Fruit fly (Drosophila melanogaster) whole organism, adult: ENCODE results near the gene CG14937.

ENCODE experiments used
- CG11617 ChIP-seq: fragments of 200-800 bp; sonication (Bioruptor generic); optimal IDR thresholded peaks from 2 replicates; lab custom pipeline; 2017; ENCODE audit warnings: mild to moderate bottlenecking, missing biosample characterization, missing genetic modification reagents, missing genetic modification characterization
- CG12768 ChIP-seq: fragments of 200-800 bp; sonication (Bioruptor generic); optimal IDR thresholded peaks from 2 replicates; lab custom pipeline; 2017; ENCODE audit warnings: missing biosample characterization, missing genetic modification characterization, mild to moderate bottlenecking, moderate library complexity, missing genetic modification reagents
- CG14711 ChIP-seq: fragments of 200-800 bp; sonication (Bioruptor generic); optimal IDR thresholded peaks from 2 replicates; lab custom pipeline; 2018; ENCODE audit warnings: missing biosample characterization, mild to moderate bottlenecking, missing genetic modification characterization, moderate library complexity
- CG1620 ChIP-seq: fragments of 200-800 bp; sonication (Bioruptor generic); optimal IDR thresholded peaks from 2 replicates; lab custom pipeline; 2016; ENCODE audit warnings: missing biosample characterization, missing genetic modification characterization
- CG33017 ChIP-seq: fragments of 200-800 bp; sonication (Bioruptor generic); optimal IDR thresholded peaks from 2 replicates; lab custom pipeline; 2018; ENCODE audit warnings: missing biosample characterization, mild to moderate bottlenecking, missing genetic modification characterization, moderate library complexity
- CG5204 ChIP-seq: fragments of 200-800 bp; sonication (Bioruptor generic); optimal IDR thresholded peaks from 2 replicates; lab custom pipeline; 2016; ENCODE audit warnings: missing biosample characterization, missing genetic modification characterization
- CG7045 ChIP-seq: fragments of 200-800 bp; sonication (Bioruptor generic); optimal IDR thresholded peaks from 2 replicates; lab custom pipeline; 2017; ENCODE audit warnings: missing biosample characterization, mild to moderate bottlenecking, missing genetic modification characterization
- CG7101 ChIP-seq: fragments of 200-800 bp; sonication (Bioruptor generic); optimal IDR thresholded peaks from 2 replicates; lab custom pipeline; 2018; ENCODE audit warnings: missing biosample characterization, mild to moderate bottlenecking, missing genetic modification characterization, moderate library complexity
- Clk ChIP-seq: fragments of 200-800 bp; sonication (Bioruptor generic); optimal IDR thresholded peaks from 2 replicates; lab custom pipeline; 2017; ENCODE audit warnings: missing biosample characterization, missing genetic modification characterization
- Crg-1 ChIP-seq: fragments of 200-800 bp; sonication (Bioruptor generic); optimal IDR thresholded peaks from 2 replicates; lab custom pipeline; 2016; ENCODE audit warnings: missing biosample characterization, missing genetic modification characterization
- Hr96 ChIP-seq: fragments of 200-800 bp; sonication (Bioruptor generic); optimal IDR thresholded peaks from 2 replicates; lab custom pipeline; 2016; ENCODE audit warnings: missing biosample characterization, missing genetic modification characterization
- Mnt ChIP-seq: fragments of 200-800 bp; sonication (Bioruptor generic); optimal IDR thresholded peaks from 2 replicates; lab custom pipeline; 2016; ENCODE audit warnings: missing biosample characterization, mild to moderate bottlenecking, missing genetic modification characterization
- bab1 ChIP-seq: fragments of 200-800 bp; sonication (Bioruptor generic); optimal IDR thresholded peaks from 3 replicates; lab custom pipeline; 2019; ENCODE audit warnings: missing biosample characterization, mild to moderate bottlenecking, missing genetic modification characterization, moderate library complexity
- cic ChIP-seq: fragments of 200-800 bp; sonication (Bioruptor generic); optimal IDR thresholded peaks from 2 replicates; lab custom pipeline; 2017; ENCODE audit warnings: missing biosample characterization, mild to moderate bottlenecking, missing genetic modification characterization, moderate library complexity
- cnc ChIP-seq, 2 experiments: fragments of >200 bp; optimal IDR thresholded peaks; 2 replicates each; lab custom pipeline; 2017
- kay ChIP-seq: fragments of 200-800 bp; sonication (Bioruptor generic); peaks from one replicate; lab custom pipeline; 2016; ENCODE audit warnings: missing biosample characterization, missing genetic modification characterization, borderline replicate concordance
- ovo ChIP-seq: fragments of 200-800 bp; sonication (Bioruptor generic); optimal IDR thresholded peaks from 2 replicates; lab custom pipeline; 2016; ENCODE audit warnings: missing biosample characterization, missing genetic modification characterization
- pad ChIP-seq: fragments of 200-800 bp; sonication (Bioruptor generic); optimal IDR thresholded peaks from 3 replicates; lab custom pipeline; 2017; ENCODE audit warnings: missing biosample characterization, missing genetic modification characterization, mild to moderate bottlenecking, moderate library complexity, missing genetic modification reagents
- tj ChIP-seq: fragments of 200-800 bp; sonication (Bioruptor generic); optimal IDR thresholded peaks from 3 replicates; lab custom pipeline; 2017; ENCODE audit warnings: missing biosample characterization, mild to moderate bottlenecking, missing genetic modification characterization, moderate library complexity
- toe ChIP-seq: fragments of 200-800 bp; sonication (Bioruptor generic); optimal IDR thresholded peaks from 2 replicates; lab custom pipeline; 2016; ENCODE audit warnings: missing biosample characterization, missing genetic modification characterization

CG14937 gene

DNA sequence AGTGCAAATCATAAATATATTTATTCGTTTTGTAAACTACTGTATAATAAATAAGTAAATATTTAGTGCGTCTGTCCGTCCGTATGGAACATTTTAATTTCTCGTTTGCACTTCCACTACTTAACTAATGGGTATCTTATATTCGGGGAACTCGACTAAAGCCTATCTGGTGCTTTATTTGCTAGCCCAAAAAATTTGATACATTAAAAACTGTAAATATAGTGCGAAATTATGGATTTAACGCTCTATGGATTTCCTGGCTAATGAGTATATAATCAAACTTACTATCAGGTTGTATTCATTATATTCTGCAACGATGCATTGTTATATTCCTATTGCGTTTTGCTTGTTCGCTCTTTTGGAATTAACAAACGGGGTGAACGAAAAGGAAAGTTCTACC, 43.1 kb upstream of the CG14937 start, which contains the start of gene Sfp33A4:
Gene Sfp33A4 (plus strand): TSS at position 301 of the 400 bp plus-strand sequence.
- TF ChIP-seq bab1 (GFP tag; lab: Kevin White, UChicago) (no peak), CG7101 (no peak), cnc (optimal IDR thresholded peaks at IDR 0.05; lab: Kevin White, UChicago) (no peak), pad (GFP tag; lab: Kevin White, UChicago) (no peak), Crg-1 (GFP tag; lab: Kevin White, UChicago) (no peak), CG7045 (no peak), CG5204 (GFP tag; lab: Kevin White, UChicago) (no peak), cic (GFP tag; lab: Kevin White, UChicago) (no peak), CG14711 (tag; lab: Kevin White, UChicago) (no peak)

dm6 chr2L:11834308-11834707, 40.4 kb upstream of the CG14937 start, which contains the start of gene CG45012:
Gene CG45012, plus strand, starts transcription at chr2L:11834608.
- no peak for TF ChIP-seq toe (GFP tag; lab: Kevin White, UChicago)
- no peak for TF ChIP-seq CG5204 (GFP tag; lab: Kevin White, UChicago)
- no peak for TF ChIP-seq CG12768 (GFP tag; lab: Kevin White, UChicago)
- TF ChIP-seq ovo: no peak
- no peak for TF ChIP-seq cic (GFP tag; lab: Kevin White, UChicago)
- no peak for TF ChIP-seq tj (GFP tag; lab: Kevin White, UChicago)
- no peak for TF ChIP-seq CG33017
- TF ChIP-seq CG7101: no peak
- no peak for TF ChIP-seq Hr96
- TF ChIP-seq CG7045: no peak
- TF ChIP-seq bab1 (GFP tag; lab: Kevin White, UChicago): no peak

dm6 chr2L:11833786-11834185, 39.9 kb upstream of the CG14937 start, which contains the start of gene CG45011:
Gene CG45011, plus strand, starts transcription at chr2L:11834086.
- TF ChIP-seq ovo (no peak), kay (GFP tag; lab: Kevin White, UChicago) (peak; percentile 18)

DNA sequence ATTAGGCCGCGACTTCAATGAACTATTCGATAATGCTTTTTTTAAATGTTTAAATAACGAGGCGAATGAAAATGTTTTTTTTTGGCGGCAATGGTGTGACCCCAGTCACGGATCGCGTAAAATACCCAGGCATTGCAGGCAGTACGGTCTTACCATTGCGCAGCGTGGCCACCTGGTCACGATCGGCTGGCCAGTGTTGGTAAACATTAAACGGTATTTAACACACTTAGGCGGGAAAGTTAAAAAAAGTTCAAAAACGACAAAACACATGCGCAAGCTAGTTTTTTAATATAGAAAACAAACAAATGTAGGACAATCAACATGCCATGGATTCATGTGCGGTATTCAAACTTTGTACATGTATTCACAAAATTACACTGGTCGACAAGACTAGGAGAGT, 35.4 kb upstream of the CG14937 start, which contains the start of gene esc:
Gene esc (minus strand): TSS at position 129 of the 400 bp plus-strand sequence.
- peak; percentile 50 for TF ChIP-seq bab1 (GFP tag; lab: Kevin White, UChicago)
- no peak for TF ChIP-seq cic (GFP tag; lab: Kevin White, UChicago)
- peak; percentile 35 for TF ChIP-seq pad (GFP tag; lab: Kevin White, UChicago)
- no peak for TF ChIP-seq CG11617
- TF ChIP-seq CG5204 (GFP tag; lab: Kevin White, UChicago): no peak
- TF ChIP-seq cnc (optimal IDR thresholded peaks at IDR 0.05; lab: Kevin White, UChicago): no peak
- peak; percentile 4 for TF ChIP-seq Mnt (GFP tag; lab: Kevin White, UChicago)
- TF ChIP-seq CG1620 (GFP tag; lab: Kevin White, UChicago): peak; percentile 41
- no peak for TF ChIP-seq CG12768 (GFP tag; lab: Kevin White, UChicago)
- peak; percentile 20 for TF ChIP-seq CG7101
- no peak for TF ChIP-seq tj (GFP tag; lab: Kevin White, UChicago)
- peak; percentile 45 for TF ChIP-seq Crg-1 (GFP tag; lab: Kevin White, UChicago)
- TF ChIP-seq ovo: peak; percentile 39
- peak; percentile 13 for TF ChIP-seq CG14711 (tag; lab: Kevin White, UChicago)
- no peak for TF ChIP-seq toe (GFP tag; lab: Kevin White, UChicago)

- TF ChIP-seq Clk (GFP tag; lab: Kevin White, UChicago): no peak
- no peak for TF ChIP-seq Crg-1 (GFP tag; lab: Kevin White, UChicago)
- TF ChIP-seq Hr96: no peak
- no peak for TF ChIP-seq CG12768 (GFP tag; lab: Kevin White, UChicago)
- TF ChIP-seq CG33017: no peak
- no peak for TF ChIP-seq tj (GFP tag; lab: Kevin White, UChicago)
- no peak for TF ChIP-seq kay (GFP tag; lab: Kevin White, UChicago)
- TF ChIP-seq CG11617: no peak
- TF ChIP-seq ovo: no peak
- TF ChIP-seq bab1 (GFP tag; lab: Kevin White, UChicago): no peak
- TF ChIP-seq CG5204 (GFP tag; lab: Kevin White, UChicago): no peak
- TF ChIP-seq CG7045: no peak
- no peak for TF ChIP-seq toe (GFP tag; lab: Kevin White, UChicago)
- TF ChIP-seq cnc (optimal IDR thresholded peaks at IDR 0.05; lab: Kevin White, UChicago): no peak
- no peak for TF ChIP-seq CG1620 (GFP tag; lab: Kevin White, UChicago)
Measured at dm6 chr2L:11823470-11824162, 29.7 kb upstream of the CG14937 start.

dm6 chr2L:11816376-11816775, 22.5 kb upstream of the CG14937 start:
- peak; percentile 61 for TF ChIP-seq Hr96
- no peak for TF ChIP-seq Clk (GFP tag; lab: Kevin White, UChicago)
- TF ChIP-seq CG5204 (GFP tag; lab: Kevin White, UChicago): peak; percentile 33
- peak; percentile 22 for TF ChIP-seq CG1620 (GFP tag; lab: Kevin White, UChicago)
- TF ChIP-seq bab1 (GFP tag; lab: Kevin White, UChicago): peak; percentile 32
- peak; percentile 21 for TF ChIP-seq pad (GFP tag; lab: Kevin White, UChicago)
- TF ChIP-seq ovo: no peak
- peak; percentile 55 for TF ChIP-seq CG7045

DNA sequence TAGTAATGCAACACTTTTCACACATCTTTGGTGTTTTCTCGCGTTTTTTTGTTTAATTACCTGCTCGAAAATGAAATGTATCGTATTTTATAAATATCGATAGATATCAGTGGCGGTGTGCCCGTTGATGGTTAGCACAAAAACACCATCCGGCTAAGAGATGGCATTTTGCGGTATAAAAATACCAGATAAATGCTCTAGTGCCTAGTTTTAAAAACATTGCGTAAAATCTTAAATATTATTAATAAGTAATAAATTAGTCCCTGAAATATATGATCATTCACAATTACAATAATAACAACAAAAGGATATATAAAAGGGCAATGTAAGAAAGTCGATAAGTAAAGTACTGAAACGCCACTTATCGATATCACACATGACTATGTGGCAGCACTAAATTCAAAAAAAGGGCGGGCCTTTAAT, 19.8 kb upstream of the CG14937 start, which contains the start of gene CycY:
Gene CycY (minus strand): TSS at position 116 of the 423 bp plus-strand sequence.
- no peak for TF ChIP-seq CG12768 (GFP tag; lab: Kevin White, UChicago)
- peak; percentile 11 for TF ChIP-seq kay (GFP tag; lab: Kevin White, UChicago)
